Worm (Caenorhabditis elegans) whole organism, mixed stage, embryonic: ENCODE measurements around the gene pkhm-2.

ENCODE experiments used
- lsy-2 ChIP-seq: fragments of 150-350 bp; optimal IDR thresholded peaks from 2 replicates; lab custom pipeline; 2014; ENCODE audit warnings: missing biosample characterization, missing genetic modification characterization
- nhr-28 ChIP-seq: fragments of 150-350 bp; optimal IDR thresholded peaks from 2 replicates; lab custom pipeline; 2014; ENCODE audit warnings: missing biosample characterization, missing genetic modification characterization
- pha-4 ChIP-seq: fragments of 150-350 bp; optimal IDR thresholded peaks from 2 replicates; lab custom pipeline; 2018; ENCODE audit warnings: missing biosample characterization, missing genetic modification reagents, missing genetic modification characterization
- snpc-4 ChIP-seq: fragments of 150-350 bp; optimal IDR thresholded peaks from 2 replicates; lab custom pipeline; 2014; ENCODE audit warnings: missing biosample characterization, missing genetic modification characterization
- sptf-1 ChIP-seq: sonication (generic microtip); optimal IDR thresholded peaks from 2 replicates; lab custom pipeline; 2017; ENCODE audit warnings: mild to moderate bottlenecking, missing genetic modification characterization, moderate library complexity, missing compliant biosample characterization
- unc-62 ChIP-seq: fragments of 150-350 bp; optimal IDR thresholded peaks from 2 replicates; lab custom pipeline; 2014; ENCODE audit warnings: missing biosample characterization, missing genetic modification reagents, missing genetic modification characterization
- ztf-11 ChIP-seq: fragments of 150-350 bp; optimal IDR thresholded peaks from 2 replicates; lab custom pipeline; 2014; ENCODE audit warnings: missing biosample characterization, missing genetic modification characterization

DNA sequence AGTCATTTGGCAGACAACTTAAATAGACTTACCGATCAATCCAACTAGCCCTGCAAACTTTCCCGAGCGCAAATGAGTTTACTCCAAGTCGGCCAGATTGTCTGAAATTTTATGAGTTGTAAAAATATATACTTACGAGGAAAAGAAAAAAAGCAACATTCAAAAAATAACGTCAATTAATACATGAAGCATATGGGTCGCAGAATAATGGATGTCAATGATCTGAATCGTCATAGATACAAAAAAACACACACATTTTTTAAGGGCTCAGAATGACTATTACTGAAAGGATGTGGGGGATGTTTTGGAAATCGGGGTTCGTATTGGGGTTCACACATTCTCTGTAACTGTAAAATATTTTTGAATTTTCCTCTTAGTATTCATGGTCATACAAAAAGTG is 33.6 kb downstream of the pkhm-2 start, which contains the start of gene unc-7:
- no peak for TF ChIP-seq lsy-2 (tag; lab: Kevin White, UChicago)
- TF ChIP-seq sptf-1 (tag; lab: Kevin White, UChicago) = no peak
- no peak for TF ChIP-seq snpc-4 (tag; lab: Kevin White, UChicago)
- TF ChIP-seq nhr-28 (tag; lab: Kevin White, UChicago) = no peak
- TF ChIP-seq unc-62 (GFP tag; lab: Kevin White, UChicago) = no peak
- no peak for TF ChIP-seq ztf-11 (tag; lab: Kevin White, UChicago)
- no peak for TF ChIP-seq pha-4 (tag; lab: Kevin White, UChicago)
